Fruit fly (Drosophila melanogaster): ENCODE data around the gene CkIalpha.

CkIalpha gene

dm6 chrX:12670530-12671285 is 17.3 kb downstream of the CkIalpha start:
- TF ChIP-seq psq (GFP tag; optimal IDR thresholded peaks at IDR 0.05) (peak; percentile 79), Myc (optimal IDR thresholded peaks at IDR 0.05) (no peak)

- no peak for TF ChIP-seq Abd-B (GFP tag; optimal IDR thresholded peaks at IDR 0.05)
- peak; percentile 33 for TF ChIP-seq h (GFP tag; optimal IDR thresholded peaks at IDR 0.05)
- peak; percentile 42 for TF ChIP-seq Dif (GFP tag; optimal IDR thresholded peaks at IDR 0.05; ENCODE audit: partially characterized antibody)
- TF ChIP-seq pan (optimal IDR thresholded peaks at IDR 0.05): no peak
- TF ChIP-seq dl (GFP tag; optimal IDR thresholded peaks at IDR 0.05; ENCODE audit: insufficient read depth in 1 of 2, partially characterized antibody in 2 of 2): peak in 1 of 2 experiments; percentile 48
- TF ChIP-seq psq (GFP tag; optimal IDR thresholded peaks at IDR 0.05): peak; percentile 44
- TF ChIP-seq CrebA (GFP tag; optimal IDR thresholded peaks at IDR 0.05; ENCODE audit: borderline replicate concordance): peak; percentile 70
- peak in 1 of 2 experiments; percentile 26 for TF ChIP-seq foxo (GFP tag; optimal IDR thresholded peaks at IDR 0.05)
- peak; percentile 34 for TF ChIP-seq ey (GFP tag; optimal IDR thresholded peaks at IDR 0.05)
- TF ChIP-seq Hr83 (GFP tag; optimal IDR thresholded peaks at IDR 0.05; ENCODE audit: poor library complexity, severe bottlenecking): peak; percentile 7
- TF ChIP-seq brk (GFP tag; optimal IDR thresholded peaks at IDR 0.05): peak; percentile 26
- TF ChIP-seq Jra (GFP tag; optimal IDR thresholded peaks at IDR 0.05): peak; percentile 10
- TF ChIP-seq fru (GFP tag; optimal IDR thresholded peaks at IDR 0.05): peak; percentile 45
- TF ChIP-seq Sp1 (GFP tag; optimal IDR thresholded peaks at IDR 0.05): peak; percentile 37
- TF ChIP-seq woc (GFP tag; optimal IDR thresholded peaks at IDR 0.05): peak; percentile 15
- TF ChIP-seq br (GFP tag; optimal IDR thresholded peaks at IDR 0.05): no peak
- no peak for TF ChIP-seq tai (GFP tag; optimal IDR thresholded peaks at IDR 0.05)
- TF ChIP-seq Dfd (GFP tag; optimal IDR thresholded peaks at IDR 0.05): no peak
Measured at dm6 chrX:12672317-12673172, 19.1 kb downstream of the CkIalpha start.

- TF ChIP-seq ey (GFP tag; optimal IDR thresholded peaks at IDR 0.05) (no peak), pan (optimal IDR thresholded peaks at IDR 0.05) (no peak), fru (GFP tag; optimal IDR thresholded peaks at IDR 0.05) (peak; percentile 10), dsf (GFP tag; optimal IDR thresholded peaks at IDR 0.05; ENCODE audit: borderline replicate concordance) (no peak), Dif (GFP tag; optimal IDR thresholded peaks at IDR 0.05; ENCODE audit: partially characterized antibody) (peak; percentile 30), Mio (GFP tag; optimal IDR thresholded peaks at IDR 0.05) (no peak), sage (GFP tag; optimal IDR thresholded peaks at IDR 0.05) (no peak), CG9705 (GFP tag; optimal IDR thresholded peaks at IDR 0.05) (no peak), Jra (GFP tag; optimal IDR thresholded peaks at IDR 0.05) (peak; percentile 9), psq (GFP tag; optimal IDR thresholded peaks at IDR 0.05) (peak; percentile 77), Sp1 (GFP tag; optimal IDR thresholded peaks at IDR 0.05) (peak; percentile 43), Myc (optimal IDR thresholded peaks at IDR 0.05) (no peak), woc (GFP tag; optimal IDR thresholded peaks at IDR 0.05) (peak; percentile 65), Hnf4 (GFP tag; optimal IDR thresholded peaks at IDR 0.05) (peak; percentile 58), Abd-B (GFP tag; optimal IDR thresholded peaks at IDR 0.05) (no peak), br (GFP tag; optimal IDR thresholded peaks at IDR 0.05) (no peak), Rel (GFP tag; optimal IDR thresholded peaks at IDR 0.05) (no peak), Rel (tag; optimal IDR thresholded peaks at IDR 0.05) (peak; percentile 22), usp (GFP tag; optimal IDR thresholded peaks at IDR 0.05) (no peak), GATAd (GFP tag; optimal IDR thresholded peaks at IDR 0.05) (no peak), jim (GFP tag; optimal IDR thresholded peaks at IDR 0.05) (peak; percentile 74), HLH106 (tag; optimal IDR thresholded peaks at IDR 0.05) (no peak), CrebA (GFP tag; optimal IDR thresholded peaks at IDR 0.05; ENCODE audit: borderline replicate concordance) (no peak), tai (GFP tag; optimal IDR thresholded peaks at IDR 0.05) (no peak), Dfd (GFP tag; optimal IDR thresholded peaks at IDR 0.05) (no peak)
Measured at dm6 chrX:12673833-12674541, 20.6 kb downstream of the CkIalpha start.
